Fruit fly (Drosophila melanogaster) whole organism, adult: ENCODE measurements around the gene eIF4E4.

Source experiments
- CG11617 ChIP-seq: fragments of 200-800 bp; sonication (Bioruptor generic); optimal IDR thresholded peaks from 2 replicates; lab custom pipeline; 2017; ENCODE audit warnings: mild to moderate bottlenecking, missing biosample characterization, missing genetic modification reagents, missing genetic modification characterization
- CG12768 ChIP-seq: fragments of 200-800 bp; sonication (Bioruptor generic); optimal IDR thresholded peaks from 2 replicates; lab custom pipeline; 2017; ENCODE audit warnings: missing biosample characterization, missing genetic modification characterization, mild to moderate bottlenecking, moderate library complexity, missing genetic modification reagents
- CG33017 ChIP-seq: fragments of 200-800 bp; sonication (Bioruptor generic); optimal IDR thresholded peaks from 2 replicates; lab custom pipeline; 2018; ENCODE audit warnings: missing biosample characterization, mild to moderate bottlenecking, missing genetic modification characterization, moderate library complexity
- Hr96 ChIP-seq: fragments of 200-800 bp; sonication (Bioruptor generic); optimal IDR thresholded peaks from 2 replicates; lab custom pipeline; 2016; ENCODE audit warnings: missing biosample characterization, missing genetic modification characterization
- Mnt ChIP-seq: fragments of 200-800 bp; sonication (Bioruptor generic); optimal IDR thresholded peaks from 2 replicates; lab custom pipeline; 2016; ENCODE audit warnings: missing biosample characterization, mild to moderate bottlenecking, missing genetic modification characterization
- cnc ChIP-seq, 2 experiments: fragments of >200 bp; optimal IDR thresholded peaks; 2 replicates each; lab custom pipeline; 2017

- TF ChIP-seq Mnt (GFP tag; lab: Kevin White, UChicago) (no peak), CG12768 (no peak), Hr96 (GFP tag; lab: Kevin White, UChicago) (no peak), cnc (optimal IDR thresholded peaks at IDR 0.05; lab: Kevin White, UChicago) (no peak), CG33017 (no peak), CG11617 (GFP tag; lab: Kevin White, UChicago) (no peak)
Measured at dm6 chr3L:6705865-6706264, 40.4 kb upstream of the eIF4E4 start.
